Worm (Caenorhabditis elegans): ENCODE results near the gene spat-3.

DNA sequence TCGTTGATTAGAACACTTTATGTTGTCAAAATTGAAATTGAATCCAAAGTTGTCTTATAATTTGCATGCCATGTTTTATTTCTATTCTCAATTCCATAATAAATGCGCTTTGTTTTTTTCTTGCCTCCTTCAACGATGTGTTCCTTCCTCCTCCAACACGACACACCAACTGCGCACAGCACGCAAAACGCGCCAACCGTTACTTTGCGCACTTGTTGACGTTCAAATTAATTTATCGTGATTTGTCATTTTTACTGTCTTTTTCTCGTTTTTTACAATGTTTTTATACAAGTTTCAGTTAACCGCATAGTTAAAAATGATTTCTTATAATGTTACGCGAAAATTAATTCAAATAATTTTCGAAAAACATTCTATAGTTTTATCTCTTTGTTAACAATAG, 17.8 kb downstream of the spat-3 start:
- TF ChIP-seq nhr-12 (tag; optimal IDR thresholded peaks at IDR 0.05), result no peak
- TF ChIP-seq pha-4 (tag; optimal IDR thresholded peaks at IDR 0.05), result no peak
- TF ChIP-seq ceh-39 (tag; optimal IDR thresholded peaks at IDR 0.05), result no peak
- no peak for TF ChIP-seq unc-62 (GFP tag; optimal IDR thresholded peaks at IDR 0.05)
- no peak for TF ChIP-seq nhr-2 (tag; optimal IDR thresholded peaks at IDR 0.05)
- no peak for TF ChIP-seq mab-5 (tag; optimal IDR thresholded peaks at IDR 0.05)
- peak; percentile 48 for TF ChIP-seq mep-1 (tag; optimal IDR thresholded peaks at IDR 0.05)
- peak; percentile 18 for TF ChIP-seq hlh-1 (tag; optimal IDR thresholded peaks at IDR 0.05)
- TF ChIP-seq nhr-76 (tag; optimal IDR thresholded peaks at IDR 0.05), result no peak
- no peak for TF ChIP-seq flh-1 (GFP tag; optimal IDR thresholded peaks at IDR 0.05)
- TF ChIP-seq ztf-11 (tag; optimal IDR thresholded peaks at IDR 0.05), result no peak
- TF ChIP-seq blmp-1 (tag; optimal IDR thresholded peaks at IDR 0.05), result no peak
- TF ChIP-seq unc-39 (tag; optimal IDR thresholded peaks at IDR 0.05), result no peak
- no peak for TF ChIP-seq ham-2 (GFP tag; optimal IDR thresholded peaks at IDR 0.05)
